Worm (Caenorhabditis elegans): ENCODE measurements around the gene hrpf-2.

- TF ChIP-seq flh-1 (GFP tag; optimal IDR thresholded peaks at IDR 0.05) (no peak), unc-62 (GFP tag; optimal IDR thresholded peaks at IDR 0.05) (no peak), snpc-4 (tag; optimal IDR thresholded peaks at IDR 0.05) (no peak), tbx-8 (GFP tag; optimal IDR thresholded peaks at IDR 0.05) (no peak), pha-4 (tag; optimal IDR thresholded peaks at IDR 0.05) (no peak), drap-1 (GFP tag; optimal IDR thresholded peaks at IDR 0.05) (no peak), cnd-1 (tag; optimal IDR thresholded peaks at IDR 0.05) (no peak), nhr-76 (tag; optimal IDR thresholded peaks at IDR 0.05) (no peak)
These were observed 37.2 kb upstream of the hrpf-2 start, which contains the start of gene nlp-71 for ce11 chrIV:6413482-6413881.

All from whole organism, mixed stage, embryonic.